Worm (Caenorhabditis elegans) whole organism, L1 larva: Measurements from ENCODE around the gene ascc-1.

ENCODE experiments used
- C04F5.9 ChIP-seq: sonication (generic microtip); optimal IDR thresholded peaks from 2 replicates; lab custom pipeline; 2016; ENCODE audit warnings: missing genetic modification characterization, missing compliant biosample characterization
- F16B12.6 ChIP-seq: fragments of 150-350 bp; optimal IDR thresholded peaks from 2 replicates; lab custom pipeline; 2014; ENCODE audit warnings: missing biosample characterization, missing genetic modification characterization
- Y116A8C.19 ChIP-seq: sonication (generic microtip); optimal IDR thresholded peaks from 2 replicates; lab custom pipeline; 2016; ENCODE audit warnings: missing compliant biosample characterization, missing genetic modification characterization, borderline replicate concordance
- aha-1 ChIP-seq: fragments of 150-350 bp; optimal IDR thresholded peaks from 2 replicates; lab custom pipeline; 2014; ENCODE audit warnings: missing biosample characterization, missing genetic modification characterization
- alr-1 ChIP-seq: fragments of 200-800 bp; sonication (Bioruptor generic); optimal IDR thresholded peaks from 2 replicates; lab custom pipeline; 2018; ENCODE audit warnings: borderline replicate concordance, mild to moderate bottlenecking, missing genetic modification characterization, missing compliant biosample characterization
- aly-2 ChIP-seq: fragments of 150-350 bp; optimal IDR thresholded peaks from 2 replicates; lab custom pipeline; 2014; ENCODE audit warnings: missing biosample characterization, missing genetic modification characterization
- blmp-1 ChIP-seq: fragments of 150-350 bp; optimal IDR thresholded peaks from 2 replicates; lab custom pipeline; 2014; ENCODE audit warnings: missing biosample characterization, missing genetic modification characterization
- ceh-8 ChIP-seq: fragments of 200-800 bp; sonication (Bioruptor generic); optimal IDR thresholded peaks from 2 replicates; lab custom pipeline; 2018; ENCODE audit warnings: mild to moderate bottlenecking, missing genetic modification characterization, moderate library complexity, missing compliant biosample characterization
- ceh-82 ChIP-seq, 3 experiments: fragments of 150-350 bp in 1 of 3; sonication (generic microtip) in 2 of 3; optimal IDR thresholded peaks; 2 replicates each; lab custom pipeline; 2014 to 2017; ENCODE audit warnings: missing biosample characterization in 3 of 3, missing genetic modification characterization in 3 of 3
- ceh-88 ChIP-seq: fragments of 200-800 bp; sonication (Bioruptor generic); IDR thresholded peaks from 2 replicates; pipeline ENCODE4 v1.3.6; 2022; ENCODE audit warnings: missing genetic modification characterization, missing compliant biosample characterization
- ceh-90 ChIP-seq: sonication (generic microtip); optimal IDR thresholded peaks from 2 replicates; lab custom pipeline; 2016; ENCODE audit warnings: missing genetic modification characterization, missing compliant biosample characterization
- ces-1 ChIP-seq: fragments of 150-350 bp; optimal IDR thresholded peaks from 2 replicates; lab custom pipeline; 2014; ENCODE audit warnings: missing biosample characterization, missing genetic modification reagents, missing genetic modification characterization
- dsc-1 ChIP-seq: sonication (generic microtip); optimal IDR thresholded peaks from 2 replicates; lab custom pipeline; 2016; ENCODE audit warnings: mild to moderate bottlenecking, missing genetic modification characterization, missing compliant biosample characterization
- efl-3 ChIP-seq: fragments of 200-800 bp; sonication (Bioruptor generic); optimal IDR thresholded peaks from 2 replicates; lab custom pipeline; 2018; ENCODE audit warnings: mild to moderate bottlenecking, missing genetic modification characterization, missing compliant biosample characterization
- egl-27 ChIP-seq, 2 experiments: fragments of 150-350 bp in 1 of 2; sonication (generic microtip); optimal IDR thresholded peaks; 3 replicates each; lab custom pipeline; 2017 to 2018; ENCODE audit warnings: missing biosample characterization in 2 of 2, missing genetic modification characterization in 2 of 2, missing genetic modification reagents in 2 of 2
- elt-3 ChIP-seq, 6 experiments: fragments of 150-350 bp in 1 of 6; sonication (generic microtip); optimal IDR thresholded peaks; 2 replicates each; lab custom pipeline; 2017 to 2018; ENCODE audit warnings: missing biosample characterization in 6 of 6, missing genetic modification characterization in 6 of 6, inconsistent platforms in 1 of 6
- fkh-8 ChIP-seq: sonication (generic microtip); optimal IDR thresholded peaks from 2 replicates; lab custom pipeline; 2016; ENCODE audit warnings: mild to moderate bottlenecking, missing genetic modification characterization, missing compliant biosample characterization
- fos-1 ChIP-seq: fragments of 150-350 bp; optimal IDR thresholded peaks from 2 replicates; lab custom pipeline; 2014; ENCODE audit warnings: missing biosample characterization, missing genetic modification characterization
- hlh-4 ChIP-seq: sonication (generic microtip); optimal IDR thresholded peaks from 2 replicates; lab custom pipeline; 2016; ENCODE audit warnings: mild to moderate bottlenecking, missing genetic modification characterization, missing compliant biosample characterization
- irx-1 ChIP-seq: sonication (generic microtip); optimal IDR thresholded peaks from 2 replicates; lab custom pipeline; 2016; ENCODE audit warnings: missing genetic modification characterization, missing compliant biosample characterization
- lin-14 ChIP-seq: fragments of 200-800 bp; sonication (Bioruptor generic); optimal IDR thresholded peaks from 2 replicates; lab custom pipeline; 2018; ENCODE audit warnings: mild to moderate bottlenecking, missing genetic modification characterization, moderate library complexity, missing compliant biosample characterization
- lin-15B ChIP-seq: fragments of 150-350 bp; sonication (generic microtip); optimal IDR thresholded peaks from 3 replicates; lab custom pipeline; 2014; ENCODE audit warnings: missing biosample characterization, missing genetic modification characterization
- lir-3 ChIP-seq: sonication (generic microtip); optimal IDR thresholded peaks from 2 replicates; lab custom pipeline; 2016; ENCODE audit warnings: mild to moderate bottlenecking, missing genetic modification characterization, moderate library complexity, missing compliant biosample characterization; ENCODE audit not compliant: poor library complexity
- lsy-2 ChIP-seq, 2 experiments: fragments of 150-350 bp; optimal IDR thresholded peaks; 2 replicates each; lab custom pipeline; 2014; ENCODE audit warnings: missing biosample characterization in 2 of 2, missing genetic modification characterization in 2 of 2
- mab-9 ChIP-seq: fragments of 200-800 bp; sonication (Bioruptor generic); IDR thresholded peaks from 2 replicates; pipeline ENCODE4 v1.3.6; 2022; ENCODE audit warnings: missing genetic modification reagents, missing genetic modification characterization, missing compliant biosample characterization
- mep-1 ChIP-seq: fragments of 150-350 bp; optimal IDR thresholded peaks from 2 replicates; lab custom pipeline; 2014; ENCODE audit warnings: missing biosample characterization, missing genetic modification characterization
- nhr-11 ChIP-seq: fragments of 150-350 bp; optimal IDR thresholded peaks from 2 replicates; lab custom pipeline; 2014; ENCODE audit warnings: missing biosample characterization, missing genetic modification characterization
- nhr-19 ChIP-seq: fragments of 200-800 bp; sonication (Bioruptor generic); conservative IDR thresholded peaks from 2 replicates; pipeline ENCODE4 v1.3.6; 2022; ENCODE audit warnings: missing genetic modification characterization, missing compliant biosample characterization
- nhr-20 ChIP-seq: sonication (generic microtip); optimal IDR thresholded peaks from 2 replicates; lab custom pipeline; 2016; ENCODE audit warnings: mild to moderate bottlenecking, missing genetic modification characterization, missing compliant biosample characterization
- nhr-71 ChIP-seq: sonication (generic microtip); optimal IDR thresholded peaks from 2 replicates; lab custom pipeline; 2016; ENCODE audit warnings: mild to moderate bottlenecking, missing genetic modification characterization, moderate library complexity, missing compliant biosample characterization
- nhr-76 ChIP-seq: sonication (generic microtip); optimal IDR thresholded peaks from 2 replicates; lab custom pipeline; 2017; ENCODE audit warnings: missing biosample characterization, missing genetic modification characterization
- nhr-77 ChIP-seq: fragments of 150-350 bp; optimal IDR thresholded peaks from 2 replicates; lab custom pipeline; 2014; ENCODE audit warnings: missing biosample characterization, missing genetic modification characterization
- nhr-85 ChIP-seq: sonication (generic microtip); peaks from one replicate; lab custom pipeline; 2016; ENCODE audit warnings: missing genetic modification characterization, inconsistent platforms, missing compliant biosample characterization
- pax-3 ChIP-seq: fragments of 200-800 bp; sonication (Bioruptor generic); optimal IDR thresholded peaks from 2 replicates; lab custom pipeline; 2018; ENCODE audit warnings: mild to moderate bottlenecking, missing genetic modification characterization, moderate library complexity, missing compliant biosample characterization
- skn-1 ChIP-seq: fragments of 150-350 bp; optimal IDR thresholded peaks from 2 replicates; lab custom pipeline; 2014; ENCODE audit warnings: missing biosample characterization, missing genetic modification characterization
- snu-23 ChIP-seq: sonication (generic microtip); optimal IDR thresholded peaks from 2 replicates; lab custom pipeline; 2016; ENCODE audit warnings: missing genetic modification characterization, missing compliant biosample characterization
- sox-4 ChIP-seq: sonication (generic microtip); optimal IDR thresholded peaks from 2 replicates; lab custom pipeline; 2016; ENCODE audit warnings: missing genetic modification characterization, missing compliant biosample characterization
- swsn-7 ChIP-seq: sonication (generic microtip); optimal IDR thresholded peaks from 2 replicates; lab custom pipeline; 2016; ENCODE audit warnings: missing genetic modification characterization, missing compliant biosample characterization
- tlp-1 ChIP-seq: fragments of 150-350 bp; optimal IDR thresholded peaks from 2 replicates; lab custom pipeline; 2014; ENCODE audit warnings: missing biosample characterization, missing genetic modification characterization
- unc-30 ChIP-seq: sonication (generic microtip); optimal IDR thresholded peaks from 2 replicates; lab custom pipeline; 2017; ENCODE audit warnings: missing biosample characterization, missing genetic modification characterization
- unc-62 ChIP-seq: fragments of 150-350 bp; optimal IDR thresholded peaks from 2 replicates; lab custom pipeline; 2014; ENCODE audit warnings: missing biosample characterization, missing genetic modification reagents, missing genetic modification characterization
- unc-86 ChIP-seq: sonication (generic microtip); optimal IDR thresholded peaks from 2 replicates; lab custom pipeline; 2016; ENCODE audit warnings: missing genetic modification characterization, missing compliant biosample characterization
- vab-15 ChIP-seq: sonication (generic microtip); optimal IDR thresholded peaks from 2 replicates; lab custom pipeline; 2017; ENCODE audit warnings: missing genotype, mild to moderate bottlenecking, missing genetic modification characterization, missing compliant biosample characterization
- xbp-1 ChIP-seq: sonication (generic microtip); optimal IDR thresholded peaks from 2 replicates; lab custom pipeline; 2016; ENCODE audit warnings: missing genetic modification characterization, missing compliant biosample characterization
- zip-4 ChIP-seq: fragments of 200-800 bp; sonication (Bioruptor generic); optimal IDR thresholded peaks from 2 replicates; lab custom pipeline; 2018; ENCODE audit warnings: mild to moderate bottlenecking, missing genetic modification characterization, moderate library complexity, missing compliant biosample characterization

Gene ascc-1

DNA sequence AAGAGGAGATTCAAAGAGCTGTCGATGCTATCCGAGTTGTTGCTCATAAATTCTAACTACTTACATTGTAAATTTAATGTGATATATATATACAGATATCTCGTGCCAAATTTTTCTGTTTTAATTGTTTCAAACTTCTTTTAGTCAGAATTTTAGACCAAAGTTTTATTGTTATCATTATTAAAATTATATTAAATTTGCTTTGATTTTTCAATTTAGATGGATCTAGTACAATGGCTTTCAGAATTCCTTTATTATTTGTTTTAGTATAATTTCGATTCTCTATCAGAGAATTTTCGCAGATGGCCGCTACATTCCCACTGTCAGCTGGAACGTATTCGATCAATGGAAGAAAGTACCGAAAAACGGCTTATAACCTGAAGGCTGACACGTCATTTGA, at the start of gene ascc-1:
Gene ascc-1 (plus strand): TSS at position 301 of the 400 bp plus-strand sequence.
- TF ChIP-seq nhr-85 (tag; lab: Kevin White, UChicago) = no peak
- TF ChIP-seq lin-15B (tag; lab: Kevin White, UChicago) = no peak

DNA sequence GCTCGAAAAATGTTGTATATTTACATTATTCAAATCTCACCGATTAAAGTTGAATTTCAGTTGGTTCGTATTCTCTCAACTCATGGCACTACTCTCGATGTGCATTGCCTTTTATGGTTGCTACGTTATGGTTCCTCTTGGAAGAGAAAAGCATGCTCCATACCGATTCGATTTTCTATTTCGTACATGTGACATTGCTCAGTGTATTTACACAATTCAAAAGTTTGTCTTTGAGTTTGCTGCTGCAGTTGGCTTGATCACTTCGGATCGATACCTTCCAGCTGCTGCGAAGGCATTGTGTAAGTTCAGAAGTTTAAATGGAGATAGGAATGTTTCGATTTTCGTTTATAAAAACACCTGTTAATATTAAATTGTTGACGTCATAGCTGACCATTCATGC, 49.3 kb upstream of the ascc-1 start:
- TF ChIP-seq ceh-82 (tag; optimal IDR thresholded peaks at IDR 0.05; lab: Kevin White, UChicago) (no peak), aly-2 (no peak), xbp-1 (tag; lab: Kevin White, UChicago) (no peak), C04F5.9 (no peak), ces-1 (GFP tag; lab: Kevin White, UChicago) (no peak), pax-3 (no peak), alr-1 (no peak), lir-3 (tag; lab: Kevin White, UChicago) (no peak), zip-4 (GFP tag; lab: Kevin White, UChicago) (no peak), fkh-8 (tag; lab: Kevin White, UChicago) (no peak), unc-30 (no peak), nhr-71 (tag; lab: Kevin White, UChicago) (no peak), hlh-4 (tag; lab: Kevin White, UChicago) (no peak), snu-23 (GFP tag; lab: Kevin White, UChicago) (no peak), ceh-8 (no peak), efl-3 (GFP tag; lab: Kevin White, UChicago) (no peak)

DNA sequence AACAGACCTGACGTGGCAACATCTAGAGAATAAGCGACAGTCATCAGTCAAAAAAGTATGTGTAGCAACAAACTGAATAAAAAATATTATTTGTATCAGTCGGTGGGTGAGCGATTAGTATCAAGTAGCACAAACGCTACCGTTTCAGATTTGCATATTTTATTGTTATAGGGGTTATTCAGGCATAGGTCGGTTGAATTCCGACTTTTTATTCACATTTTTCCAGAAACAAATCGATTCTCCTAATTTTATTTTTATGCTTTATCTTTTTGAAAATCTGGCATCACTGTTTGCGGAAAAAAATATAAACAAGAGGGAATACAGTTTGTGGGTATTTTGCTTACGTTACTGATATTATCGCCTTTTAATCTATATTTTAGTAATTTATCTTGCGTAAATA, 45.7 kb upstream of the ascc-1 start, which contains the start of gene best-4:
Gene best-4 (minus strand): TSS at position 101 of the 400 bp plus-strand sequence.
- TF ChIP-seq irx-1 (tag; lab: Kevin White, UChicago) (no peak), mep-1 (no peak), unc-62 (no peak), efl-3 (GFP tag; lab: Kevin White, UChicago) (no peak), ceh-8 (no peak), fkh-8 (tag; lab: Kevin White, UChicago) (no peak), nhr-11 (tag; lab: Kevin White, UChicago) (no peak), mab-9 (GFP tag; lab: Robert Waterston, UW) (no peak), dsc-1 (tag; lab: Kevin White, UChicago) (no peak), lsy-2 (tag; optimal IDR thresholded peaks at IDR 0.05; lab: Kevin White, UChicago) (no peak)

DNA sequence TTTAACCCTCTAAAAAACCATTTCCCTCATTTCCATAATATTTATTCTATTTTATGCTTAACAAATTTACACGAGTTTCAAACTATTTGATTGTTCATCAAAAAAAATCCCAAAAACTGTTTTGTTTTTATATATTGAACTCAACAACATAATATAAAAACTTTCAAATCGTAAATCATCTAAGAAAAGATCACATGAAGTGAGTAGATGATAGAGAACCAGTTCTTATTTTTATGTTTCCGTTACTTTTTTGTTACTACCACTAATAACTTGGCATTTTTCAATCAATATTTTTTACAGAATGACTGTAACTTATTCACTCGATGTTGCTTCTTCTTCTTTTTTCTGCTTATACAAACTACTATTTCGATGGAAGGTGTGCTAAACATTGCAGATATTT, 44.8 kb upstream of the ascc-1 start, which contains the start of gene best-3:
Gene best-3 (plus strand): TSS at position 301 of the 400 bp plus-strand sequence.
- TF ChIP-seq aha-1 (tag; lab: Kevin White, UChicago) (no peak), elt-3 (tag; optimal IDR thresholded peaks at IDR 0.05; lab: Kevin White, UChicago) (no peak), unc-86 (tag; lab: Kevin White, UChicago) (no peak)

ce11 chrII:18787-19186, 38.7 kb upstream of the ascc-1 start:
- TF ChIP-seq nhr-20 (tag; lab: Kevin White, UChicago) (peak; percentile 71), ceh-90 (no peak), nhr-76 (no peak), nhr-77 (peak; percentile 22), nhr-19 (GFP tag; lab: Robert Waterston, UW) (peak; percentile 33; the same call in 1 of the 2 replicates), ceh-82 (tag; optimal IDR thresholded peaks at IDR 0.05; lab: Kevin White, UChicago) (peak in 2 of 3 experiments; percentile 52 to 65), egl-27 (tag; optimal IDR thresholded peaks at IDR 0.05; lab: Kevin White, UChicago) (peak in 1 of 2 experiments; percentile 17), sox-4 (tag; lab: Kevin White, UChicago) (no peak), skn-1 (peak; percentile 59), elt-3 (tag; optimal IDR thresholded peaks at IDR 0.05; lab: Kevin White, UChicago) (peak in 2 of 6 experiments; percentile 43 to 45), unc-30 (no peak), swsn-7 (peak; percentile 73), tlp-1 (tag; lab: Kevin White, UChicago) (no peak), blmp-1 (tag; lab: Kevin White, UChicago) (peak; percentile 56), Y116A8C.19 (tag; lab: Kevin White, UChicago) (no peak), lir-3 (tag; lab: Kevin White, UChicago) (no peak), efl-3 (GFP tag; lab: Kevin White, UChicago) (no peak), lin-14 (peak; percentile 98), ceh-88 (GFP tag; lab: Robert Waterston, UW) (no peak; the same call in 1 of the 2 replicates), F16B12.6 (tag; lab: Kevin White, UChicago) (peak; percentile 44), C04F5.9 (peak; percentile 43), vab-15 (tag; lab: Kevin White, UChicago) (peak; percentile 30), fos-1 (tag; lab: Kevin White, UChicago) (peak; percentile 17), alr-1 (no peak)
